Worm (Caenorhabditis elegans) whole organism, L1 larva: ENCODE results near the gene vig-1.
A peak's percentile ranks its signal among the peaks of the same experiment; 100 is the strongest.

Experiments
- C16A3.4 ChIP-seq: fragments of 150-350 bp; optimal IDR thresholded peaks from 2 replicates; lab custom pipeline; 2014; ENCODE audit warnings: missing biosample characterization, missing genetic modification characterization
- F16B12.6 ChIP-seq: fragments of 150-350 bp; optimal IDR thresholded peaks from 2 replicates; lab custom pipeline; 2014; ENCODE audit warnings: missing biosample characterization, missing genetic modification characterization
- ama-1 ChIP-seq: fragments of 150-350 bp; optimal IDR thresholded peaks from 2 replicates; lab custom pipeline; 2014
- ceh-63 ChIP-seq: fragments of 200-800 bp; sonication (Bioruptor generic); optimal IDR thresholded peaks from 2 replicates; lab custom pipeline; 2018; ENCODE audit warnings: mild to moderate bottlenecking, missing genetic modification characterization, missing compliant biosample characterization
- ceh-8 ChIP-seq: fragments of 200-800 bp; sonication (Bioruptor generic); optimal IDR thresholded peaks from 2 replicates; lab custom pipeline; 2018; ENCODE audit warnings: mild to moderate bottlenecking, missing genetic modification characterization, moderate library complexity, missing compliant biosample characterization
- ceh-82 ChIP-seq, 3 experiments: fragments of 150-350 bp in 1 of 3; sonication (generic microtip) in 2 of 3; optimal IDR thresholded peaks; 2 replicates each; lab custom pipeline; 2014 to 2017; ENCODE audit warnings: missing biosample characterization in 3 of 3, missing genetic modification characterization in 3 of 3
- ceh-90 ChIP-seq: sonication (generic microtip); optimal IDR thresholded peaks from 2 replicates; lab custom pipeline; 2016; ENCODE audit warnings: missing genetic modification characterization, missing compliant biosample characterization
- ces-1 ChIP-seq: fragments of 150-350 bp; optimal IDR thresholded peaks from 2 replicates; lab custom pipeline; 2014; ENCODE audit warnings: missing biosample characterization, missing genetic modification reagents, missing genetic modification characterization
- dpl-1 ChIP-seq, 3 experiments: fragments of 150-350 bp in 2 of 3; sonication (generic microtip) in 1 of 3; optimal IDR thresholded peaks; 2 replicates each; lab custom pipeline; 2014 to 2017; ENCODE audit warnings: missing biosample characterization in 3 of 3, missing genetic modification characterization in 3 of 3, missing genetic modification reagents in 3 of 3
- dsc-1 ChIP-seq: sonication (generic microtip); optimal IDR thresholded peaks from 2 replicates; lab custom pipeline; 2016; ENCODE audit warnings: mild to moderate bottlenecking, missing genetic modification characterization, missing compliant biosample characterization
- efl-1 ChIP-seq, 4 experiments: fragments of 150-350 bp; optimal IDR thresholded peaks in 3 of 4; peaks in 1 of 4; 1 replicate in 1 of 4; 2 replicates in 3 of 4; lab custom pipeline; 2014; ENCODE audit warnings: missing biosample characterization in 2 of 4, missing genetic modification characterization in 2 of 4, missing genetic modification reagents in 2 of 4
- egl-13 ChIP-seq: sonication (generic microtip); optimal IDR thresholded peaks from 2 replicates; lab custom pipeline; 2016; ENCODE audit warnings: missing genotype, missing genetic modification reagents, missing genetic modification characterization, missing compliant biosample characterization
- ets-5 ChIP-seq: fragments of 200-800 bp; sonication (Bioruptor generic); IDR thresholded peaks from 2 replicates; pipeline ENCODE4 v1.3.6; 2022; ENCODE audit warnings: missing genetic modification characterization, missing compliant biosample characterization
- fkh-8 ChIP-seq: sonication (generic microtip); optimal IDR thresholded peaks from 2 replicates; lab custom pipeline; 2016; ENCODE audit warnings: mild to moderate bottlenecking, missing genetic modification characterization, missing compliant biosample characterization
- grh-1 ChIP-seq: fragments of 200-800 bp; sonication (Bioruptor generic); IDR thresholded peaks from 2 replicates; pipeline ENCODE4 v1.3.6; 2022; ENCODE audit warnings: missing genetic modification reagents, missing genetic modification characterization, missing compliant biosample characterization
- hlh-4 ChIP-seq: sonication (generic microtip); optimal IDR thresholded peaks from 2 replicates; lab custom pipeline; 2016; ENCODE audit warnings: mild to moderate bottlenecking, missing genetic modification characterization, missing compliant biosample characterization
- irx-1 ChIP-seq: sonication (generic microtip); optimal IDR thresholded peaks from 2 replicates; lab custom pipeline; 2016; ENCODE audit warnings: missing genetic modification characterization, missing compliant biosample characterization
- isw-1 ChIP-seq: fragments of 200-800 bp; sonication (Bioruptor generic); IDR thresholded peaks from 2 replicates; pipeline ENCODE4 v1.3.6; 2022; ENCODE audit warnings: missing genetic modification characterization, missing compliant biosample characterization
- lin-13 ChIP-seq: fragments of 150-350 bp; optimal IDR thresholded peaks from 2 replicates; lab custom pipeline; 2014; ENCODE audit warnings: missing biosample characterization, missing genetic modification reagents, missing genetic modification characterization
- lin-14 ChIP-seq: fragments of 200-800 bp; sonication (Bioruptor generic); optimal IDR thresholded peaks from 2 replicates; lab custom pipeline; 2018; ENCODE audit warnings: mild to moderate bottlenecking, missing genetic modification characterization, moderate library complexity, missing compliant biosample characterization
- lin-15B ChIP-seq: fragments of 150-350 bp; sonication (generic microtip); optimal IDR thresholded peaks from 3 replicates; lab custom pipeline; 2014; ENCODE audit warnings: missing biosample characterization, missing genetic modification characterization
- lin-35 ChIP-seq, 2 experiments: fragments of 150-350 bp; optimal IDR thresholded peaks; 2 replicates each; lab custom pipeline; 2014; ENCODE audit warnings: missing biosample characterization in 2 of 2, missing genetic modification characterization in 2 of 2, missing genetic modification reagents in 2 of 2
- lsy-2 ChIP-seq, 2 experiments: fragments of 150-350 bp; optimal IDR thresholded peaks; 2 replicates each; lab custom pipeline; 2014; ENCODE audit warnings: missing biosample characterization in 2 of 2, missing genetic modification characterization in 2 of 2
- mef-2 ChIP-seq: fragments of 150-350 bp; optimal IDR thresholded peaks from 2 replicates; lab custom pipeline; 2014; ENCODE audit warnings: missing biosample characterization, missing genetic modification characterization
- nhr-12 ChIP-seq: sonication (generic microtip); optimal IDR thresholded peaks from 2 replicates; lab custom pipeline; 2017; ENCODE audit warnings: missing biosample characterization, missing genetic modification characterization
- nhr-19 ChIP-seq: fragments of 200-800 bp; sonication (Bioruptor generic); conservative IDR thresholded peaks from 2 replicates; pipeline ENCODE4 v1.3.6; 2022; ENCODE audit warnings: missing genetic modification characterization, missing compliant biosample characterization
- nhr-237 ChIP-seq: fragments of 150-350 bp; optimal IDR thresholded peaks from 2 replicates; lab custom pipeline; 2014; ENCODE audit warnings: missing biosample characterization, missing genetic modification characterization
- nhr-28 ChIP-seq: fragments of 150-350 bp; optimal IDR thresholded peaks from 2 replicates; lab custom pipeline; 2014; ENCODE audit warnings: missing biosample characterization, missing genetic modification characterization
- nhr-47 ChIP-seq: sonication (generic microtip); optimal IDR thresholded peaks from 2 replicates; lab custom pipeline; 2016; ENCODE audit warnings: mild to moderate bottlenecking, missing genetic modification characterization, moderate library complexity, missing compliant biosample characterization
- nhr-71 ChIP-seq: sonication (generic microtip); optimal IDR thresholded peaks from 2 replicates; lab custom pipeline; 2016; ENCODE audit warnings: mild to moderate bottlenecking, missing genetic modification characterization, moderate library complexity, missing compliant biosample characterization
- nhr-90 ChIP-seq: sonication (generic microtip); optimal IDR thresholded peaks from 2 replicates; lab custom pipeline; 2016; ENCODE audit warnings: mild to moderate bottlenecking, missing genetic modification characterization, missing compliant biosample characterization; ENCODE audit not compliant: poor library complexity
- pag-3 ChIP-seq: sonication (generic microtip); optimal IDR thresholded peaks from 2 replicates; lab custom pipeline; 2017; ENCODE audit warnings: missing genetic modification characterization, mild to moderate bottlenecking, missing compliant biosample characterization, antibody characterized with exemption, borderline replicate concordance; ENCODE audit not compliant: insufficient read depth
- pax-3 ChIP-seq: fragments of 200-800 bp; sonication (Bioruptor generic); optimal IDR thresholded peaks from 2 replicates; lab custom pipeline; 2018; ENCODE audit warnings: mild to moderate bottlenecking, missing genetic modification characterization, moderate library complexity, missing compliant biosample characterization
- skn-1 ChIP-seq: fragments of 150-350 bp; optimal IDR thresholded peaks from 2 replicates; lab custom pipeline; 2014; ENCODE audit warnings: missing biosample characterization, missing genetic modification characterization
- snu-23 ChIP-seq: sonication (generic microtip); optimal IDR thresholded peaks from 2 replicates; lab custom pipeline; 2016; ENCODE audit warnings: missing genetic modification characterization, missing compliant biosample characterization
- swsn-7 ChIP-seq: sonication (generic microtip); optimal IDR thresholded peaks from 2 replicates; lab custom pipeline; 2016; ENCODE audit warnings: missing genetic modification characterization, missing compliant biosample characterization
- tbx-2 ChIP-seq: sonication (generic microtip); optimal IDR thresholded peaks from 2 replicates; lab custom pipeline; 2016; ENCODE audit warnings: missing genetic modification characterization, missing compliant biosample characterization
- tlp-1 ChIP-seq: fragments of 150-350 bp; optimal IDR thresholded peaks from 2 replicates; lab custom pipeline; 2014; ENCODE audit warnings: missing biosample characterization, missing genetic modification characterization
- unc-30 ChIP-seq: sonication (generic microtip); optimal IDR thresholded peaks from 2 replicates; lab custom pipeline; 2017; ENCODE audit warnings: missing biosample characterization, missing genetic modification characterization
- unc-86 ChIP-seq: sonication (generic microtip); optimal IDR thresholded peaks from 2 replicates; lab custom pipeline; 2016; ENCODE audit warnings: missing genetic modification characterization, missing compliant biosample characterization
- vab-15 ChIP-seq: sonication (generic microtip); optimal IDR thresholded peaks from 2 replicates; lab custom pipeline; 2017; ENCODE audit warnings: missing genotype, mild to moderate bottlenecking, missing genetic modification characterization, missing compliant biosample characterization
- xbp-1 ChIP-seq: sonication (generic microtip); optimal IDR thresholded peaks from 2 replicates; lab custom pipeline; 2016; ENCODE audit warnings: missing genetic modification characterization, missing compliant biosample characterization
- zip-4 ChIP-seq: fragments of 200-800 bp; sonication (Bioruptor generic); optimal IDR thresholded peaks from 2 replicates; lab custom pipeline; 2018; ENCODE audit warnings: mild to moderate bottlenecking, missing genetic modification characterization, moderate library complexity, missing compliant biosample characterization
- ztf-11 ChIP-seq, 2 experiments: sonication (generic microtip); optimal IDR thresholded peaks; 2 replicates each; lab custom pipeline; 2016 to 2017; ENCODE audit warnings: missing genetic modification characterization in 2 of 2, missing biosample characterization in 1 of 2, missing compliant biosample characterization in 1 of 2

The vig-1 gene

ce11 chrII:1320412-1320811 lies 425 bp upstream of the vig-1 start (continued):
- TF ChIP-seq hlh-4 (tag; lab: Kevin White, UChicago), result no peak
- TF ChIP-seq, all 84 proteins: peak for 65

- no peak for TF ChIP-seq skn-1 (tag; lab: Kevin White, UChicago)
Observed at ce11 chrII:1322283-1323173, 1.7 kb downstream of the vig-1 start.

ce11 chrII:1323190-1323651 lies 2.4 kb downstream of the vig-1 start:
- TF ChIP-seq ceh-8 (GFP tag; lab: Kevin White, UChicago) (peak; percentile 15), lsy-2 (tag; optimal IDR thresholded peaks at IDR 0.05; lab: Kevin White, UChicago) (peak; percentile 28 to 34), nhr-90 (tag; lab: Kevin White, UChicago) (no peak), nhr-71 (peak; percentile 51), nhr-47 (tag; lab: Kevin White, UChicago) (peak; percentile 46), irx-1 (tag; lab: Kevin White, UChicago) (no peak), unc-86 (tag; lab: Kevin White, UChicago) (peak; percentile 55), ceh-90 (no peak), nhr-12 (no peak), tbx-2 (tag; lab: Kevin White, UChicago) (peak; percentile 35), unc-30 (tag; lab: Kevin White, UChicago) (no peak), ets-5 (GFP tag; lab: Robert Waterston, UW) (no peak), ceh-63 (no peak), lin-14 (GFP tag; lab: Kevin White, UChicago) (peak; percentile 69), ceh-82 (tag; optimal IDR thresholded peaks at IDR 0.05; lab: Kevin White, UChicago) (peak in 1 of 3 experiments; percentile 50), C16A3.4 (tag; lab: Kevin White, UChicago) (no peak), egl-13 (tag; lab: Kevin White, UChicago) (peak; percentile 19), pax-3 (tag; lab: Kevin White, UChicago) (no peak), ces-1 (peak; percentile 55), lin-15B (tag; lab: Kevin White, UChicago) (peak; percentile 31), nhr-28 (tag; lab: Kevin White, UChicago) (no peak), tlp-1 (no peak), xbp-1 (tag; lab: Kevin White, UChicago) (no peak), swsn-7 (tag; lab: Kevin White, UChicago) (no peak), lin-35 (GFP tag; optimal IDR thresholded peaks at IDR 0.05; lab: Kevin White, UChicago) (peak in 1 of 2 experiments; percentile 39), nhr-237 (tag; lab: Kevin White, UChicago) (no peak), nhr-19 (no peak), isw-1 (GFP tag; lab: Robert Waterston, UW) (peak; percentile 19; the same call in 1 of the 2 replicates), lin-13 (GFP tag; lab: Kevin White, UChicago) (no peak), dpl-1 (GFP tag; optimal IDR thresholded peaks at IDR 0.05; lab: Kevin White, UChicago) (peak in 1 of 3 experiments; percentile 54), dsc-1 (tag; lab: Kevin White, UChicago) (no peak), efl-1 (optimal IDR thresholded peaks at IDR 0.05; lab: Kevin White, UChicago) (peak; percentile 25 to 30), efl-1 (GFP tag; optimal IDR thresholded peaks at IDR 0.05 in 1 of 2; lab: Kevin White, UChicago) (peak in 1 of 2 experiments; percentile 28), fkh-8 (peak; percentile 50)

- TF ChIP-seq ama-1 (no peak), zip-4 (no peak), ztf-11 (tag; optimal IDR thresholded peaks at IDR 0.05; lab: Kevin White, UChicago) (no peak), mef-2 (no peak), F16B12.6 (tag; lab: Kevin White, UChicago) (no peak), grh-1 (no peak), snu-23 (GFP tag; lab: Kevin White, UChicago) (no peak), lin-14 (GFP tag; lab: Kevin White, UChicago) (peak; percentile 40), vab-15 (tag; lab: Kevin White, UChicago) (no peak), efl-1 (optimal IDR thresholded peaks at IDR 0.05; lab: Kevin White, UChicago) (no peak), efl-1 (GFP tag; optimal IDR thresholded peaks at IDR 0.05 in 1 of 2; lab: Kevin White, UChicago) (peak in 1 of 2 experiments; percentile 90), lsy-2 (tag; optimal IDR thresholded peaks at IDR 0.05; lab: Kevin White, UChicago) (no peak), unc-86 (tag; lab: Kevin White, UChicago) (peak; percentile 17), pag-3 (tag; lab: Kevin White, UChicago) (no peak), unc-30 (tag; lab: Kevin White, UChicago) (no peak), nhr-12 (no peak), pax-3 (tag; lab: Kevin White, UChicago) (no peak)
Observed at ce11 chrII:1324017-1324416, 3.2 kb downstream of the vig-1 start.
